Fruit fly (Drosophila melanogaster): Measurements from ENCODE around the gene Tpc1.
A peak's percentile ranks its signal among the peaks of the same experiment; 100 is the strongest.

The Tpc1 gene

dm6 chr3R:10872148-10872783, 9.7 kb downstream of the Tpc1 start, which contains the start of gene Fdh:
Gene Fdh (minus strand): TSS chr3R:10872381.
- TF ChIP-seq gl (tag; optimal IDR thresholded peaks at IDR 0.05) (no peak), CG17806 (tag; optimal IDR thresholded peaks at IDR 0.05) (peak; percentile 40), EcR (GFP tag; optimal IDR thresholded peaks at IDR 0.05) (no peak), CG34367 (tag; optimal IDR thresholded peaks at IDR 0.05) (no peak), Pif1A (GFP tag; optimal IDR thresholded peaks at IDR 0.05) (no peak), fd96Ca (GFP tag; IDR thresholded peaks at IDR 0.05) (no peak), CG8301 (tag; optimal IDR thresholded peaks at IDR 0.05) (peak; percentile 46), CG9948 (tag; optimal IDR thresholded peaks at IDR 0.05) (peak; percentile 31), CG8159 (tag; optimal IDR thresholded peaks at IDR 0.05) (peak; percentile 64), CG15710 (tag; optimal IDR thresholded peaks at IDR 0.05) (peak; percentile 64), CG4496 (GFP tag; IDR thresholded peaks at IDR 0.05) (peak; percentile 55; the same call in 2 of the 3 replicates), rn (GFP tag; IDR thresholded peaks at IDR 0.05) (no peak), CG13204 (GFP tag; optimal IDR thresholded peaks at IDR 0.05) (no peak), CG14655 (GFP tag; optimal IDR thresholded peaks at IDR 0.05) (no peak), CG12605 (GFP tag; IDR thresholded peaks at IDR 0.05) (no peak), CG10348 (GFP tag; IDR thresholded peaks at IDR 0.05) (no peak), Pif1B (GFP tag; optimal IDR thresholded peaks at IDR 0.05) (peak; percentile 38), CG32121 (GFP tag; IDR thresholded peaks at IDR 0.05) (0 out of 2 replicates have a peak, but pooled peaks have one; percentile 13), Ets98B (GFP tag; IDR thresholded peaks at IDR 0.05) (peak; percentile 31; the same call in 1 of the 2 replicates), D1 (tag; optimal IDR thresholded peaks at IDR 0.05) (no peak), Snoo (tag; optimal IDR thresholded peaks at IDR 0.05) (peak; percentile 46)

- TF ChIP-seq gl (tag; optimal IDR thresholded peaks at IDR 0.05) = no peak
- peak; percentile 12 for TF ChIP-seq EcR (GFP tag; optimal IDR thresholded peaks at IDR 0.05)
- TF ChIP-seq CG10348 (GFP tag; IDR thresholded peaks at IDR 0.05) = no peak
Observed at dm6 chr3R:10870561-10870960, 11.4 kb downstream of the Tpc1 start.

dm6 chr3R:10868427-10868962, 13.5 kb downstream of the Tpc1 start, which contains the start of the genes SelR and Tsp86D:
Gene SelR (minus strand): TSS chr3R:10868642.
Gene Tsp86D (plus strand): TSS chr3R:10868708.
- TF ChIP-seq CG15710 (tag; optimal IDR thresholded peaks at IDR 0.05) (no peak), Ets98B (GFP tag; IDR thresholded peaks at IDR 0.05) (no peak), CG10348 (GFP tag; IDR thresholded peaks at IDR 0.05) (no peak), CG12605 (GFP tag; IDR thresholded peaks at IDR 0.05) (no peak), CG17806 (tag; optimal IDR thresholded peaks at IDR 0.05) (no peak), CG32121 (GFP tag; IDR thresholded peaks at IDR 0.05) (0 out of 2 replicates have a peak, but pooled peaks have one; percentile 9), Pif1B (GFP tag; optimal IDR thresholded peaks at IDR 0.05) (no peak), CG14655 (GFP tag; optimal IDR thresholded peaks at IDR 0.05) (no peak), fd96Ca (GFP tag; IDR thresholded peaks at IDR 0.05) (no peak)

dm6 chr3R:10863956-10864355, 18.0 kb downstream of the Tpc1 start:
- TF ChIP-seq CG32121 (GFP tag; IDR thresholded peaks at IDR 0.05) = no peak
- no peak for TF ChIP-seq CG8159 (tag; optimal IDR thresholded peaks at IDR 0.05)
- TF ChIP-seq Pif1B (GFP tag; optimal IDR thresholded peaks at IDR 0.05) = no peak
- TF ChIP-seq CG17806 (tag; optimal IDR thresholded peaks at IDR 0.05) = no peak

dm6 chr3R:10863446-10863819, 18.6 kb downstream of the Tpc1 start:
- TF ChIP-seq CG4496 (GFP tag; IDR thresholded peaks at IDR 0.05) (no peak), fd96Ca (GFP tag; IDR thresholded peaks at IDR 0.05) (0 out of 3 replicates have a peak, but pooled peaks have one; percentile 27), CG8301 (tag; optimal IDR thresholded peaks at IDR 0.05) (no peak)

dm6 chr3R:10862773-10863445, 19.1 kb downstream of the Tpc1 start, which contains the start of gene CG6574:
Gene CG6574 (minus strand): TSS chr3R:10862988.
- TF ChIP-seq CG8301 (tag; optimal IDR thresholded peaks at IDR 0.05) (peak; percentile 45), fd96Ca (GFP tag; IDR thresholded peaks at IDR 0.05) (peak; percentile 36; the same call in 1 of the 3 replicates), CG34367 (tag; optimal IDR thresholded peaks at IDR 0.05) (peak; percentile 4), CG32121 (GFP tag; IDR thresholded peaks at IDR 0.05) (peak; percentile 42; the same call in 1 of the 2 replicates), CG12605 (GFP tag; IDR thresholded peaks at IDR 0.05) (peak; percentile 46; the same call in 1 of the 2 replicates), CG4496 (GFP tag; IDR thresholded peaks at IDR 0.05) (no peak), Ets98B (GFP tag; IDR thresholded peaks at IDR 0.05) (peak; percentile 36; the same call in 1 of the 2 replicates), CG17806 (tag; optimal IDR thresholded peaks at IDR 0.05) (peak; percentile 26), CG9948 (tag; optimal IDR thresholded peaks at IDR 0.05) (peak; percentile 15), CG13204 (GFP tag; optimal IDR thresholded peaks at IDR 0.05) (no peak)
